Worm (Caenorhabditis elegans) whole organism, late embryonic: ENCODE results near the gene C01G10.17.

Source experiments
- K02D7.2 ChIP-seq: sonication (generic microtip); optimal IDR thresholded peaks from 2 replicates; lab custom pipeline; 2017; ENCODE audit warnings: mild to moderate bottlenecking, missing genetic modification characterization, missing compliant biosample characterization
- Y22D7AL.16 ChIP-seq: sonication (generic microtip); optimal IDR thresholded peaks from 2 replicates; lab custom pipeline; 2016; ENCODE audit warnings: missing genetic modification characterization, missing compliant biosample characterization
- ceh-18 ChIP-seq: sonication (generic microtip); optimal IDR thresholded peaks from 2 replicates; lab custom pipeline; 2016; ENCODE audit warnings: missing genetic modification characterization, missing compliant biosample characterization
- ceh-19 ChIP-seq: fragments of 200-800 bp; sonication (Bioruptor generic); optimal IDR thresholded peaks from 2 replicates; lab custom pipeline; 2018; ENCODE audit warnings: mild to moderate bottlenecking, missing genetic modification characterization, missing compliant biosample characterization
- ceh-24 ChIP-seq: sonication (generic microtip); optimal IDR thresholded peaks from 2 replicates; lab custom pipeline; 2016; ENCODE audit warnings: mild to moderate bottlenecking, missing genetic modification characterization, missing compliant biosample characterization
- ceh-6 ChIP-seq: fragments of 200-800 bp; sonication (Bioruptor generic); optimal IDR thresholded peaks from 2 replicates; lab custom pipeline; 2018; ENCODE audit warnings: mild to moderate bottlenecking, missing genetic modification characterization, missing compliant biosample characterization
- elt-2 ChIP-seq: sonication (generic microtip); optimal IDR thresholded peaks from 2 replicates; lab custom pipeline; 2016; ENCODE audit warnings: missing genetic modification reagents, missing genetic modification characterization, missing compliant biosample characterization
- eyg-1 ChIP-seq: sonication (generic microtip); optimal IDR thresholded peaks from 2 replicates; lab custom pipeline; 2016; ENCODE audit warnings: missing genotype, missing genetic modification characterization, missing compliant biosample characterization
- fax-1 ChIP-seq: sonication (generic microtip); optimal IDR thresholded peaks from 2 replicates; lab custom pipeline; 2016; ENCODE audit warnings: missing genotype, missing genetic modification characterization, missing compliant biosample characterization
- hlh-30 ChIP-seq: sonication (generic microtip); optimal IDR thresholded peaks from 2 replicates; lab custom pipeline; 2017; ENCODE audit warnings: antibody characterized with exemption, missing genetic modification characterization, missing compliant biosample characterization; ENCODE audit not compliant: insufficient read depth
- hlh-8 ChIP-seq: sonication (generic microtip); optimal IDR thresholded peaks from 2 replicates; lab custom pipeline; 2016; ENCODE audit warnings: missing genotype, missing genetic modification characterization, missing compliant biosample characterization
- nhr-232 ChIP-seq: sonication (generic microtip); optimal IDR thresholded peaks from 2 replicates; lab custom pipeline; 2016; ENCODE audit warnings: missing genetic modification characterization, missing compliant biosample characterization
- tbx-7 ChIP-seq: sonication (generic microtip); optimal IDR thresholded peaks from 2 replicates; lab custom pipeline; 2016; ENCODE audit warnings: missing genotype, missing genetic modification characterization, missing compliant biosample characterization
- ttx-3 ChIP-seq: sonication (generic microtip); optimal IDR thresholded peaks from 2 replicates; lab custom pipeline; 2016; ENCODE audit warnings: missing genetic modification reagents, missing genetic modification characterization, missing compliant biosample characterization
- unc-42 ChIP-seq: sonication (generic microtip); optimal IDR thresholded peaks from 2 replicates; lab custom pipeline; 2016; ENCODE audit warnings: missing genotype, missing genetic modification characterization, missing compliant biosample characterization
- unc-55 ChIP-seq: sonication (generic microtip); optimal IDR thresholded peaks from 2 replicates; lab custom pipeline; 2017; ENCODE audit warnings: missing biosample characterization, missing genetic modification reagents, missing genetic modification characterization
- zip-5 ChIP-seq: sonication (generic microtip); optimal IDR thresholded peaks from 2 replicates; lab custom pipeline; 2016; ENCODE audit warnings: missing genetic modification characterization, missing compliant biosample characterization

Gene C01G10.17

ce11 chrV:15139811-15140210 is 49.3 kb downstream of the C01G10.17 start:
- no peak for TF ChIP-seq hlh-30 (tag; lab: Kevin White, UChicago)
- TF ChIP-seq ceh-24 (tag; lab: Kevin White, UChicago): no peak
- TF ChIP-seq tbx-7: no peak
- TF ChIP-seq ceh-6: no peak
- TF ChIP-seq hlh-8 (tag; lab: Kevin White, UChicago): no peak
- TF ChIP-seq, all 69 proteins: peak for 0

DNA sequence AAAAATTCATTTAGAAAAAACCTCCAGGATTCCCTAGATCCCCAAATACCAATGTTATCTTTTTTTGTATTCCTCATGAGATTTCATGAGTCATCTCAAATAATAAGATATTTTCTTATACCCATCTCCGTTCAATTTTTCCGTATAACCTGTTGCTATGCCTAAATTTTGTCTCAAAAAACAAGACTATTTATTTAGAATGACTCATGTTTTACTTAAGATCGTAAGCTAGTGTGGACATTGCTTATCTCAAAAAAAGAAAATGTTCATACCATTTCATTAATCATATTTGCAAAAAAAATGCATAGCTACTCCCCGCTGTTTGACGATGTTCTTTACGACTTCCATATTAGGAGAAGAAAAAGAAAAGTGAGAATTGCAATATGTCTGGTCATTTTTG is 49.7 kb downstream of the C01G10.17 start, which contains the start of gene K08F9.3:
TSS of gene K08F9.3 (plus strand) at position 301 of the 400 bp plus-strand sequence.
- no peak for TF ChIP-seq Y22D7AL.16 (tag; lab: Kevin White, UChicago)
- no peak for TF ChIP-seq hlh-8 (tag; lab: Kevin White, UChicago)
- no peak for TF ChIP-seq K02D7.2 (tag; lab: Kevin White, UChicago)
- no peak for TF ChIP-seq elt-2 (tag; lab: Kevin White, UChicago)
- no peak for TF ChIP-seq eyg-1
- TF ChIP-seq ttx-3: no peak
- TF ChIP-seq fax-1: no peak
- no peak for TF ChIP-seq zip-5 (tag; lab: Kevin White, UChicago)
- no peak for TF ChIP-seq ceh-18 (tag; lab: Kevin White, UChicago)
- TF ChIP-seq ceh-24 (tag; lab: Kevin White, UChicago): no peak
- TF ChIP-seq unc-55: no peak
- TF ChIP-seq nhr-232 (tag; lab: Kevin White, UChicago): no peak
- TF ChIP-seq unc-42 (tag; lab: Kevin White, UChicago): no peak
- no peak for TF ChIP-seq ceh-19 (GFP tag; lab: Kevin White, UChicago)
